Worm (Caenorhabditis elegans): ENCODE results near the gene H12C20.7.
A peak's percentile ranks its signal among the peaks of the same experiment; 100 is the strongest.

Gene H12C20.7

DNA sequence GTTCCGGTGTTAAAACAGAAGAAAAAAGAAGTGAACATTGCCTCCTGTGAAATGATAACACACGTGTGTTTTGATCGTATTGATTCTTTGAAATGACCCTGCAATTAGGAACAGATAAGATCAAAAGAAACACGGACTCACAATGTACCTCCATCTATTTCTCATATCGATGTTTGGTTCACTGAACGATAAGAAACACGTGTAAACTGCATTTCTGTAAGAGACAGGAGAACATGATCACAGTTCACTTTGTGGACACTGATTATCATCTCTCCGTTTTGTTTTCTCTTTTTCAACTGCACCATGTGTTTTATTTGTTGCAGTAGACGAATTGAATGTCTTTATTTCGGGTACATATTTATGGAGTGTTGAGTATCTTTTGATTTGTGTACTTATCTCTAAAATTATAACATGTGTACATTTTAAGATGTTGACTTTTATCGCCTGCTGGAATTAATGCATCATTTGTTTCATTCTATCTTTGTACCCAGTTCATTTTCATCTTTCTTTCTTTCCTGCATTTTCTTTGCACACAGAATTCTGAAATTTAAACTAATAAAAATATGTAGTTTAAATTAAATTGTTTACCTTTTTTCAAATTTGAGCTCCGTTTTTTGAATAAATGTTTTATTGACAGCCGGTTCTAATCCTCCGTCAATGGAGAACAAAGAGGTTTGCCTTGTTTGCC lies at the start of gene H12C20.7, which contains the start of gene nhr-68 (continued):
- TF ChIP-seq attf-3 (GFP tag; conservative IDR thresholded peaks at IDR 0.05) (no peak), K11D2.4 (GFP tag; IDR thresholded peaks at IDR 0.05) (peak; percentile 76), hmg-1.2 (GFP tag; IDR thresholded peaks at IDR 0.05) (no peak), bed-2 (GFP tag; IDR thresholded peaks at IDR 0.05) (no peak), sptf-2 (GFP tag; optimal IDR thresholded peaks at IDR 0.05) (no peak), pbrm-1 (GFP tag; IDR thresholded peaks at IDR 0.05) (peak; percentile 72; the same call in 1 of the 2 replicates), zim-3 (tag; optimal IDR thresholded peaks at IDR 0.05) (peak; percentile 59), Y95B8A.8 (GFP tag; IDR thresholded peaks at IDR 0.05) (no peak), lsy-27 (tag; optimal IDR thresholded peaks at IDR 0.05; ENCODE audit: borderline replicate concordance, insufficient read depth) (no peak), him-1 (tag; optimal IDR thresholded peaks at IDR 0.05) (no peak), rpc-1 (optimal IDR thresholded peaks at IDR 0.05) (no peak), rpc-1 (tag; optimal IDR thresholded peaks at IDR 0.05) (no peak), madf-3 (GFP tag; IDR thresholded peaks at IDR 0.05) (no peak), repo-1 (tag; optimal IDR thresholded peaks at IDR 0.05) (peak; percentile 90), lin-40 (tag; optimal IDR thresholded peaks at IDR 0.05) (peak; percentile 95), lsl-1 (GFP tag; optimal IDR thresholded peaks at IDR 0.05) (no peak), lin-26 (GFP tag; IDR thresholded peaks at IDR 0.05) (peak; percentile 51; the same call in 1 of the 2 replicates), nfya-1 (tag; optimal IDR thresholded peaks at IDR 0.05; ENCODE audit: borderline replicate concordance, insufficient read depth) (no peak), nhr-27 (tag; optimal IDR thresholded peaks at IDR 0.05) (no peak), ztf-26 (tag; optimal IDR thresholded peaks at IDR 0.05) (peak; percentile 97), zfh-2 (GFP tag; conservative IDR thresholded peaks at IDR 0.05) (no peak), tbp1 (GFP tag; optimal IDR thresholded peaks at IDR 0.05) (peak; percentile 70), mcd-1 (GFP tag; IDR thresholded peaks at IDR 0.05) (0 out of 2 replicates have a peak, but pooled peaks have one; percentile 21), atf-7 (tag; optimal IDR thresholded peaks at IDR 0.05) (peak; percentile 95), ceh-40 (GFP tag; IDR thresholded peaks at IDR 0.05) (no peak), die-1 (tag; optimal IDR thresholded peaks at IDR 0.05) (peak; percentile 68), ztf-25 (GFP tag; IDR thresholded peaks at IDR 0.05) (no peak), Y79H2A.3 (GFP tag; conservative IDR thresholded peaks at IDR 0.05) (0 out of 2 replicates have a peak, but pooled peaks have one; percentile 27), efl-1 (GFP tag; optimal IDR thresholded peaks at IDR 0.05) (no peak), hlh-12 (tag; optimal IDR thresholded peaks at IDR 0.05) (no peak), B0336.3 (GFP tag; IDR thresholded peaks at IDR 0.05) (peak; percentile 83; the same call in 1 of the 2 replicates), dox-1 (GFP tag; IDR thresholded peaks at IDR 0.05) (no peak), rec-8 (tag; optimal IDR thresholded peaks at IDR 0.05) (no peak), attf-5 (GFP tag; optimal IDR thresholded peaks at IDR 0.05) (peak; percentile 70), ets-4 (GFP tag; optimal IDR thresholded peaks at IDR 0.05) (peak; percentile 2), C17E4.6 (GFP tag; IDR thresholded peaks at IDR 0.05) (no peak), let-607 (tag; optimal IDR thresholded peaks at IDR 0.05) (peak; percentile 28 to 76), ceh-79 (tag; optimal IDR thresholded peaks at IDR 0.05) (no peak), F52B5.7 (tag; optimal IDR thresholded peaks at IDR 0.05) (peak; percentile 63), Y67H2A.10 (GFP tag; conservative IDR thresholded peaks at IDR 0.05) (no peak), F33H1.4 (GFP tag; IDR thresholded peaks at IDR 0.05) (no peak), madf-10 (tag; optimal IDR thresholded peaks at IDR 0.05) (peak; percentile 85), sea-2 (GFP tag; IDR thresholded peaks at IDR 0.05) (no peak), madf-8 (GFP tag; conservative IDR thresholded peaks at IDR 0.05) (no peak), F57C9.4 (tag; optimal IDR thresholded peaks at IDR 0.05) (no peak), T26A5.8 (tag; optimal IDR thresholded peaks at IDR 0.05) (no peak), hsf-1 (GFP tag; IDR thresholded peaks at IDR 0.05) (no peak), ztf-6 (GFP tag; IDR thresholded peaks at IDR 0.05) (no peak)
